Fruit fly (Drosophila melanogaster) whole organism, adult: ENCODE data around the gene Ufd1.

Experiments
- CG11617 ChIP-seq: fragments of 200-800 bp; sonication (Bioruptor generic); optimal IDR thresholded peaks from 2 replicates; lab custom pipeline; 2017; ENCODE audit warnings: mild to moderate bottlenecking, missing biosample characterization, missing genetic modification reagents, missing genetic modification characterization
- CG1620 ChIP-seq: fragments of 200-800 bp; sonication (Bioruptor generic); optimal IDR thresholded peaks from 2 replicates; lab custom pipeline; 2016; ENCODE audit warnings: missing biosample characterization, missing genetic modification characterization
- CG5204 ChIP-seq: fragments of 200-800 bp; sonication (Bioruptor generic); optimal IDR thresholded peaks from 2 replicates; lab custom pipeline; 2016; ENCODE audit warnings: missing biosample characterization, missing genetic modification characterization
- CG7045 ChIP-seq: fragments of 200-800 bp; sonication (Bioruptor generic); optimal IDR thresholded peaks from 2 replicates; lab custom pipeline; 2017; ENCODE audit warnings: missing biosample characterization, mild to moderate bottlenecking, missing genetic modification characterization
- CG7101 ChIP-seq: fragments of 200-800 bp; sonication (Bioruptor generic); optimal IDR thresholded peaks from 2 replicates; lab custom pipeline; 2018; ENCODE audit warnings: missing biosample characterization, mild to moderate bottlenecking, missing genetic modification characterization, moderate library complexity
- Clk ChIP-seq: fragments of 200-800 bp; sonication (Bioruptor generic); optimal IDR thresholded peaks from 2 replicates; lab custom pipeline; 2017; ENCODE audit warnings: missing biosample characterization, missing genetic modification characterization
- Hr96 ChIP-seq: fragments of 200-800 bp; sonication (Bioruptor generic); optimal IDR thresholded peaks from 2 replicates; lab custom pipeline; 2016; ENCODE audit warnings: missing biosample characterization, missing genetic modification characterization
- Mnt ChIP-seq: fragments of 200-800 bp; sonication (Bioruptor generic); optimal IDR thresholded peaks from 2 replicates; lab custom pipeline; 2016; ENCODE audit warnings: missing biosample characterization, mild to moderate bottlenecking, missing genetic modification characterization
- bab1 ChIP-seq: fragments of 200-800 bp; sonication (Bioruptor generic); optimal IDR thresholded peaks from 3 replicates; lab custom pipeline; 2019; ENCODE audit warnings: missing biosample characterization, mild to moderate bottlenecking, missing genetic modification characterization, moderate library complexity
- cic ChIP-seq: fragments of 200-800 bp; sonication (Bioruptor generic); optimal IDR thresholded peaks from 2 replicates; lab custom pipeline; 2017; ENCODE audit warnings: missing biosample characterization, mild to moderate bottlenecking, missing genetic modification characterization, moderate library complexity
- kay ChIP-seq: fragments of 200-800 bp; sonication (Bioruptor generic); peaks from one replicate; lab custom pipeline; 2016; ENCODE audit warnings: missing biosample characterization, missing genetic modification characterization, borderline replicate concordance
- ovo ChIP-seq: fragments of 200-800 bp; sonication (Bioruptor generic); optimal IDR thresholded peaks from 2 replicates; lab custom pipeline; 2016; ENCODE audit warnings: missing biosample characterization, missing genetic modification characterization
- pad ChIP-seq: fragments of 200-800 bp; sonication (Bioruptor generic); optimal IDR thresholded peaks from 3 replicates; lab custom pipeline; 2017; ENCODE audit warnings: missing biosample characterization, missing genetic modification characterization, mild to moderate bottlenecking, moderate library complexity, missing genetic modification reagents
- toe ChIP-seq: fragments of 200-800 bp; sonication (Bioruptor generic); optimal IDR thresholded peaks from 2 replicates; lab custom pipeline; 2016; ENCODE audit warnings: missing biosample characterization, missing genetic modification characterization

dm6 chr3L:11145065-11145464 is 22.0 kb upstream of the Ufd1 start:
- TF ChIP-seq cic (no peak), ovo (no peak), toe (GFP tag; lab: Kevin White, UChicago) (no peak), bab1 (no peak), CG7045 (GFP tag; lab: Kevin White, UChicago) (no peak), CG11617 (no peak), CG5204 (GFP tag; lab: Kevin White, UChicago) (no peak), pad (GFP tag; lab: Kevin White, UChicago) (no peak), CG1620 (GFP tag; lab: Kevin White, UChicago) (no peak), kay (GFP tag; lab: Kevin White, UChicago) (no peak), Clk (no peak), Mnt (GFP tag; lab: Kevin White, UChicago) (no peak), Hr96 (no peak), CG7101 (tag; lab: Kevin White, UChicago) (no peak)
